Fruit fly (Drosophila melanogaster) Kc167 (cell line): ENCODE data around the gene mRpS22.

ENCODE experiments used
- Myc ChIP-seq: fragments of >200 bp; optimal IDR thresholded peaks from 2 replicates; lab custom pipeline; 2017; ENCODE audit warnings: missing external identifiers
- Sin3A ChIP-seq: fragments of >200 bp; optimal IDR thresholded peaks from 2 replicates; lab custom pipeline; 2018; ENCODE audit warnings: missing external identifiers
- h ChIP-seq: fragments of >200 bp; optimal IDR thresholded peaks from 3 replicates; lab custom pipeline; 2018; ENCODE audit warnings: missing external identifiers
- insv ChIP-seq: fragments of >200 bp; optimal IDR thresholded peaks from 3 replicates; lab custom pipeline; 2018; ENCODE audit warnings: missing external identifiers
- psq ChIP-seq: fragments of >200 bp; optimal IDR thresholded peaks from 2 replicates; lab custom pipeline; 2017; ENCODE audit warnings: missing external identifiers
- ttk ChIP-seq: sonication (Bioruptor generic); optimal IDR thresholded peaks from 2 replicates; lab custom pipeline; 2017; ENCODE audit warnings: missing external identifiers

Gene mRpS22

DNA sequence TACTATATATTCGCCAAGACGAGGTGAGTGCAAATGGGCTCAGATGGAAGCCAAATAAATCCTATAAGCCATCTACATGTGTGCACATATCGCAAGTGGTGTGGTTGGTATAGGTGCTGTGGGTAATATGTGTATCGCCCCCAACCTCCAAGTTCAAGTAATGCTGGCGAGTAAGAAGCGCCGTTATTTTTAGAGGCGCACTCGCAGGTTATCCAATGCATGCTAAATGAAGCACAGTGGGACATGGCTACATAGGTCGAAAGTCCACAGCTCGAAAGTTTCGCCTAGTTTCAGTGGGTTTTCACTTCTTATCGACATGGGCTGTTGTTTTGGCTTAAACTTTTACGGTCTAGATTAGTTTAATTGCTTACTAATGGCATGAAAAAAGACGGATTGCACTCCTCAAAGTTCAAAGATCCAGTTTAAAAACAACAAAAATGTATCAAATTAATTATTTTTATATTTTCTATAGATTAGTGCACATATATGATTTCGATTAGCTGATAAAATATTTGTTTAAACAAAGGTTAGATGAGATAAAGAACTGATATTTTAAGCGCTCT, 9.3 kb downstream of the mRpS22 start:
- TF ChIP-seq Sin3A = no peak
- no peak for TF ChIP-seq ttk (lab: Kevin White, UChicago)
- TF ChIP-seq Myc (lab: Kevin White, UChicago) = no peak
- TF ChIP-seq h (lab: Kevin White, UChicago) = no peak
- no peak for TF ChIP-seq insv
- no peak for TF ChIP-seq psq (lab: Kevin White, UChicago)

DNA sequence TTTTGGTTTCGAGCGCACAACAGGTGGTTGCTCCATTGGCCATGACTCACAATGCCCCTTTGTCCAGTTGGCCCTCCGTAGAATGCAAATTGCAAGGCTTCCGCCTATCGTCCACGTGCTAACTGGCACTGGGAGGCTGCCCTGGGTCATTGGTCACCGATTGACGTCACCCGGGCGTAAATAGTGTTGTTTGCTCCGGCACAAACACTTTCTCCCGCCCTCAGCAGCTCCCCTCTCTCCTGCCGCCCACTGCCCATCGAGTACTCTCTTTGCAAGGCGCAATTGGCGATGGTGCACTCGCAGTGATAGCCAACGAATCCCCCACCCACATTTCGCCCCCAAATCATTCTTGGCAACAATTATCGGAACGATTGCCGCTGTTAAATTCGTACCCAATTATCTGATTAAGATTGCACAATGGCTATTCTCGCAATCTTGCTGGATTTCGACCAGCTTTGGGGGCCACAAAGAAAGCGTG, 10.1 kb downstream of the mRpS22 start:
- TF ChIP-seq h (lab: Kevin White, UChicago) = no peak

- TF ChIP-seq Sin3A (no peak), Myc (lab: Kevin White, UChicago) (no peak), h (lab: Kevin White, UChicago) (no peak)
Observed at dm6 chr3R:27928140-27928539, 11.4 kb downstream of the mRpS22 start, which contains the start of gene nenya. TSS of gene nenya (minus strand) at chr3R:27928174.

DNA sequence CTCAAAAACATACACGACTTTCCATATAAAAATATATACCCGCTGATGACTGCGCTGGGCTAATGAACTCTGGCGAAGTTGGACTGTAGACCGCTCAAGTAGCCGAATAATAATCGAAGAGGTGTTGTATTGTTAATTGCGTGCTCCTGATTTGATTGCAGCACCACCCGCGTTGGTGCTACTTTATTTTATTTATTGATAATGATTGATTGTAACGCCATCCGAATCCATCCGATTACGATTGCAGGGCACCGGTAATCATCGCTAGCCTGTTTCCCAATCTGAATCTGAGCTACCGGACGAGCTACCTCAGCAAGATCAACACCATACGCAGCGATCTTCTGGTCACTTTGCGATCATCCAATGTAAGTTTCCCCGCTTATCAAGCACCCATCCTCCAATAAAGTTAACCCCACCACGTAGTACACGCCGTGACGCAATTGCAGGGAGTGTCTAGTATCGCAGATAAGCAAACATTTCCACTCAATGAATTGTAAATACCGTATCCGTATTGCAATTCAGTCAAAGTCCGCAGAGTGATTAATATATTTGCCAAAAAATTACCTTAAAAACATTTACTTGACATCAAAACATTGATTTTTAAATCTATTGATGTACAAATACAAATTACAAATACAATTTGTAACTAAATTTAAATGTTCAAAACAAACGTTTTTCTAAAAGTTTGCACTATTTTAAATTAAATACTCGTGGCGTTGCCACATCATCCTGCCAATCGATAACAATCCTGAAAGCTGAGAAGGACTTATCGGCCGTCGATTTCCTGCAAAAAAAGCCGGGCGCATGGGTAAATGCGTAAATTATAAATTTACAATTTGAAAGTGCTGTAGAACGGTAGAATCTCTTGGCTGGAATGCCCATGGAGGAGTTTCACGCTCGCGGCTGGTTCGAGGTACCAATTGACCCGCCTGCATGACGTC, 12.5 kb downstream of the mRpS22 start:
- TF ChIP-seq h (lab: Kevin White, UChicago) (no peak), Myc (lab: Kevin White, UChicago) (no peak), ttk (lab: Kevin White, UChicago) (no peak), psq (lab: Kevin White, UChicago) (no peak), Sin3A (no peak), insv (no peak)

DNA sequence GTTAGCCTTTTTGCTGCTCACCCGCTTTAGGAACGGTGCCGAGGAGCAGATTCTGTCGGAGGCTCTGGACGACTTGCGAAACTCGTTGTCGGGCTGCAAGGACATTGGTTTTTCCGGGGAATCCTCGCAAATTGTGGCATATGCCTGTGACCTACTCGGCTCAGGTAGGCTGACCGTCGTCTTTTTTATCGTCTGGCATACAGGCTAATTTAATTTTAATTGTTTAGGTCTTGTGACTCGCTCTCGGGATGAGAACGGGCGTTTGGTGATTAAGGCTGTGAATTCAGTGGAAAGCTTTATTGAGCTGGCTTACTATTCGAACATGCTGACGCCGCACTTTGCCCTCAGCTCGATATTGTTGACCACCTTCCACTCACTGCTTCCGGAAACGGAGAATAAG, 14.8 kb downstream of the mRpS22 start:
- TF ChIP-seq Sin3A (no peak), insv (no peak), psq (lab: Kevin White, UChicago) (no peak), Myc (lab: Kevin White, UChicago) (no peak), h (lab: Kevin White, UChicago) (no peak), ttk (lab: Kevin White, UChicago) (no peak)

DNA sequence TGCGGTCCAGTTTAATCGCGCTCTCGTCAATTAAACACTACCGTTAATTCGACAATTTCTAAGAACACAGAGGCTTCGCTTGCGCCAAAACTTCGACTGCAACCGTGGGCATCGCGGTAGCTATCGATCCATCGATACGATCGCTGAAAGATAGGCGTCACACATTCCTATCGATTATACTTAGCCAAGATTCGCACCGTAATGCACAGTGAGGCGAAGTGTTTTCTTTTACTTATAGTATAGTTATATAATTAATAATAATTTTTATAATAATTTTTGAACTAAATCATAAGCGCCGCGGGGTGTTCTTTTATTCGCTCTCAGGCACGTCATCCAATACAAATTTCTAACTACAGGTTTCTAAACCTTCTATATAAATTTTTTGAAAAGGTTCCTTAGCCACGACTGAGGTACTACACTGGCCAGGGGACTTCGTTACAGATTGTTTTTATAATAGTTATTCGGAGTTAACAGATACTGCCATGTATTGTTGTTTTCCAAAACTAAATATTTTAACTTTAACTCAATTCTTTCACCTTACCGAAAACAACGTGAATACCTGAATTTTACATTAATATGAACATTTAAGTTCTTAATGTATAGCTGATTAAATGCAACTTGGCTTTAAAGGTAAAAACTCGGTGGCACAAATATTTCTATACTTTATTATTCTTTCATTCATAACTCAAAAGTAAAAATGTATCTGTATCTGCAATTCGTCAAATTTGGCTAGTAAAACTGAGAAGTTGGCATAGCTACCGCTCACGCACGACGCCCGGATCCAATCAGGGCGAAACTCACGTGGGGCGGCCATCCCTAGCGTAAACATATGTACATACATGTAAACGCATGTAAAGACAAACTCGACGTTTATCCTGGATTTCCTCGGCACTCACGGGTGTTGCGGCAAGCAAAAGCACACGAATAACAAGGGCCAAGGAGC, 21.3 kb downstream of the mRpS22 start, which contains the start of the genes NSD and BOD1:
NSD (minus strand) TSS at position 102 of the 943 bp plus-strand sequence.
BOD1 (plus strand) TSS at position 494 of the 943 bp plus-strand sequence.
- no peak for TF ChIP-seq ttk (lab: Kevin White, UChicago)
- TF ChIP-seq h (lab: Kevin White, UChicago) = no peak
- no peak for TF ChIP-seq Sin3A
- no peak for TF ChIP-seq Myc (lab: Kevin White, UChicago)
- no peak for TF ChIP-seq insv
- no peak for TF ChIP-seq psq (lab: Kevin White, UChicago)

- TF ChIP-seq Myc (lab: Kevin White, UChicago) = no peak
- no peak for TF ChIP-seq Sin3A
- TF ChIP-seq ttk (lab: Kevin White, UChicago) = no peak
- TF ChIP-seq psq (lab: Kevin White, UChicago) = no peak
- no peak for TF ChIP-seq h (lab: Kevin White, UChicago)
- TF ChIP-seq insv = no peak
Observed at dm6 chr3R:27945398-27945797, 28.7 kb downstream of the mRpS22 start.

DNA sequence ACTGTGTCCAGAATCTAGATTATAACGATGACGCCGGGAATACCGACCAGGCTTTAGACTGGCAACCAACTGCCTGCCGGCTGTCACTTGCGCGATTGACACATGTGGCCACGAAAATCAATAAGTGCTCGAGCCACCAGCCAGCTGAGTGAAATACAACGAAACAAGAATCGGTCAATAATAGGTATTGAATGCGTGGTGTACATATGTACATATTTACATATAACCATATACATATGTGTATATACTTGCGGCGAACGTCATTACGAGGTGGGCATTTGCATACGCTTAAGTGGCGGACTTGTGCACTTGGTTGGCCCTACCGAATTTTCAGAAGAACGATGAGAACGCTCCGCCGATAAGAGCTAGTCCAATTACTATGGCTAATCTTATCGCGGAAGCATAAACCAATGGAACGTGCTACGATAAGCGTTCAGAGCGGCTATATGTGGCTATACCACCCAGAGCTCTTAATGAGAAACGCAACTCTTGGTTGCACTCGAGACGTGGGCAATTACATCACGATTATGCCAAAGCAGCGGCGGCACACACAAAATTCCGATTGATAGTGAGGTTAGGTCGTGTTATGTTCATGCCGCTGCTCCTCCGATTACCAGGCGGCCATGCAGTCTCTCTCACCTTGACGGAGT, 30.0 kb downstream of the mRpS22 start:
- no peak for TF ChIP-seq insv
- TF ChIP-seq psq (lab: Kevin White, UChicago) = no peak
- no peak for TF ChIP-seq Sin3A
- TF ChIP-seq h (lab: Kevin White, UChicago) = no peak
- no peak for TF ChIP-seq ttk (lab: Kevin White, UChicago)
- TF ChIP-seq Myc (lab: Kevin White, UChicago) = no peak

DNA sequence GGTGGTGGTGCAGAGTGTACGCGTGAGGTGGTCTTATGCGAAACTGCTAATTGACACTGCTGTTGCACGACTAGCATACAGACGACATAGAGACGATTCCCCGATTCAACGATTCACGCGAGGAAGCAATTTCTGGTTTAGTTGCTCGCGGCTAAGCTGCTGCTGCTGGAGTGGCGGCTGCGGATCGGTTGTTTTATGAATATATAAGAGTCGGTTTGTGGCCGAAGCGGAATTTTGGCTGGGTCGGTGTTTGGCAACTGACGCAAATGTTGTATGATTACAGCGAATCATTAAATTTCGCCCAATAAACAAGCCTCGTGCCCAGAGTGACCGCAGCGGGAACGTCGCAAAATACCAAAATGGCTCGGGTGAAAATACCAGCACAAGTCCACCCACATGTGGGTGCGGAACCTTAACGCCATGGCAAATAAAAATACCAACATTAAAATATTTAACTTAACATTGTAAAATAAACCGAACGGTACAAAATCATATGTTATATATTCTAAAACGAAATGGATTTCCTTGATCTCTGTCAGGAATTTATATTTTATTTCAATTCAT, 31.1 kb downstream of the mRpS22 start, which contains the start of gene mfrn:
mfrn (minus strand) TSS at position 340 of the 564 bp plus-strand sequence.
- TF ChIP-seq h (lab: Kevin White, UChicago) = no peak
- no peak for TF ChIP-seq insv
- no peak for TF ChIP-seq psq (lab: Kevin White, UChicago)
- TF ChIP-seq ttk (lab: Kevin White, UChicago) = no peak
- no peak for TF ChIP-seq Sin3A
- TF ChIP-seq Myc (lab: Kevin White, UChicago) = no peak

DNA sequence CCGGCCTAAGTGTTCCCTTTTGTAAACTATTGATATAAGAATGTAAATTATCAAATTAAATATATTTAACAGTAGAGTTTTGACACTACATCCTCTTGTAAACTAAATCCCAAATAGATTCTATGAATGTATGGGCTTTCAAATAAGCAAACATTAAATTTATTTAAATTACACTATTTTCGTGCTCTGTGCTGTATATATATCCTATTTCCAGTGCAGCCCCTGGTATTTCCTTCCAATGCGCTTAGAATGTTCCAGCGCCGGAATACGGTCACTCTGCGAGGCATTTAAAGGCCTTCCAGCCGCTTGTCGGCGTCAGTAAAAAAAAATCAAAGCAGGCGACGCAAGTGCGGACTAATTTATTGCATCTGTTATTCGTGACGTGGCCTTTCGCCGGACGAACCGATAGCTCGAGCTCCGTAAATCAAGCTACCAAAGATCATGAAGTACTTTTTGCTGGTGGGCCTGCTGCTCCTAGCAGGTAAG, 31.8 kb downstream of the mRpS22 start, which contains the start of gene Gp93:
Gp93 (plus strand) TSS at position 291 of the 486 bp plus-strand sequence.
- no peak for TF ChIP-seq ttk (lab: Kevin White, UChicago)
- no peak for TF ChIP-seq Myc (lab: Kevin White, UChicago)
- TF ChIP-seq insv = no peak
- no peak for TF ChIP-seq Sin3A
- no peak for TF ChIP-seq h (lab: Kevin White, UChicago)
- TF ChIP-seq psq (lab: Kevin White, UChicago) = no peak
